Fruit fly (Drosophila melanogaster) whole organism, embryonic: ENCODE measurements around the gene CG32170.
A peak's percentile ranks its signal among the peaks of the same experiment; 100 is the strongest.

Source experiments
- Aef1 ChIP-seq: fragments of 200-800 bp; sonication (Bioruptor generic); IDR thresholded peaks from 3 replicates; pipeline ENCODE4 v1.3.6; 2022; ENCODE audit warnings: missing biosample characterization, missing genetic modification characterization
- Atf3 ChIP-seq: fragments of 200-800 bp; sonication (Bioruptor generic); optimal IDR thresholded peaks from 3 replicates; lab custom pipeline; 2016; ENCODE audit warnings: missing biosample characterization, missing genetic modification characterization
- B-H2 ChIP-seq: fragments of 200-800 bp; sonication (Bioruptor generic); optimal IDR thresholded peaks from 2 replicates; lab custom pipeline; 2018; ENCODE audit warnings: missing biosample characterization, mild to moderate bottlenecking, missing genetic modification characterization
- CG10959 ChIP-seq: fragments of 200-800 bp; sonication (Bioruptor generic); IDR thresholded peaks from 2 replicates; pipeline ENCODE4 v1.3.6; 2022; ENCODE audit warnings: missing biosample characterization, missing genetic modification characterization
- CG11247 ChIP-seq: fragments of 200-800 bp; sonication (Bioruptor generic); IDR thresholded peaks from 2 replicates; pipeline ENCODE4 v1.3.6; 2022; ENCODE audit warnings: missing biosample characterization, missing genetic modification characterization
- CG11456 ChIP-seq: fragments of 200-800 bp; sonication (Bioruptor generic); IDR thresholded peaks from 3 replicates; pipeline ENCODE4 v1.3.6; 2022; ENCODE audit warnings: missing biosample characterization, missing genetic modification characterization
- CG11695 ChIP-seq: fragments of 200-800 bp; sonication (Bioruptor generic); IDR thresholded peaks from 3 replicates; pipeline ENCODE4 v1.3.6; 2022; ENCODE audit warnings: missing biosample characterization, missing genetic modification characterization
- CG13894 ChIP-seq: fragments of 200-800 bp; sonication (Bioruptor generic); optimal IDR thresholded peaks from 3 replicates; lab custom pipeline; 2018; ENCODE audit warnings: missing biosample characterization, mild to moderate bottlenecking, missing genetic modification characterization, moderate library complexity
- CG14050 ChIP-seq: fragments of 200-800 bp; sonication (Bioruptor generic); IDR thresholded peaks from 3 replicates; pipeline ENCODE4 v1.3.6; 2022; ENCODE audit warnings: missing biosample characterization, missing genetic modification characterization
- CG14441 ChIP-seq: fragments of 200-800 bp; sonication (Bioruptor generic); IDR thresholded peaks from 2 replicates; pipeline ENCODE4 v1.3.6; 2022; ENCODE audit warnings: missing biosample characterization, missing genetic modification characterization
- CG17912 ChIP-seq: fragments of 200-800 bp; sonication (Bioruptor generic); optimal IDR thresholded peaks from 2 replicates; lab custom pipeline; 2018; ENCODE audit warnings: missing biosample characterization, mild to moderate bottlenecking, missing genetic modification characterization
- CG18764 ChIP-seq: fragments of 200-800 bp; sonication (Bioruptor generic); optimal IDR thresholded peaks from 3 replicates; lab custom pipeline; 2016; ENCODE audit warnings: missing biosample characterization, missing genetic modification characterization
- CG2889 ChIP-seq: fragments of 200-800 bp; sonication (Bioruptor generic); IDR thresholded peaks from 3 replicates; pipeline ENCODE4 v1.3.6; 2022; ENCODE audit warnings: missing biosample characterization, missing genetic modification characterization
- CG31441 ChIP-seq: fragments of 200-800 bp; sonication (Bioruptor generic); IDR thresholded peaks from 2 replicates; pipeline ENCODE4 v1.3.6; 2022; ENCODE audit warnings: missing biosample characterization, missing genetic modification characterization
- CG4707 ChIP-seq: fragments of 200-800 bp; sonication (Bioruptor generic); optimal IDR thresholded peaks from 2 replicates; lab custom pipeline; 2018; ENCODE audit warnings: missing biosample characterization, mild to moderate bottlenecking, missing genetic modification characterization, moderate library complexity
- CG4854 ChIP-seq: fragments of 200-800 bp; sonication (Bioruptor generic); optimal IDR thresholded peaks from 2 replicates; lab custom pipeline; 2016; ENCODE audit warnings: missing biosample characterization, missing genetic modification characterization, inconsistent platforms
- CG7556 ChIP-seq: fragments of 200-800 bp; sonication (Bioruptor generic); optimal IDR thresholded peaks from 2 replicates; lab custom pipeline; 2017; ENCODE audit warnings: missing biosample characterization, mild to moderate bottlenecking, missing genetic modification characterization
- CG7963 ChIP-seq: fragments of 200-800 bp; sonication (Bioruptor generic); IDR thresholded peaks from 3 replicates; pipeline ENCODE4 v1.3.6; 2022; ENCODE audit warnings: missing biosample characterization, missing genetic modification characterization; ENCODE audit not compliant: partially characterized antibody
- CG7987 ChIP-seq: fragments of 200-800 bp; sonication (Bioruptor generic); optimal IDR thresholded peaks from 2 replicates; lab custom pipeline; 2018; ENCODE audit warnings: missing biosample characterization, mild to moderate bottlenecking, missing genetic modification characterization, moderate library complexity
- CG8388 ChIP-seq: fragments of 200-800 bp; sonication (Bioruptor generic); optimal IDR thresholded peaks from 2 replicates; lab custom pipeline; 2019; ENCODE audit warnings: missing biosample characterization, mild to moderate bottlenecking, missing genetic modification characterization, moderate library complexity
- CG9932 ChIP-seq: fragments of 200-800 bp; sonication (Bioruptor generic); IDR thresholded peaks from 2 replicates; pipeline ENCODE4 v1.3.6; 2022; ENCODE audit warnings: missing biosample characterization, missing genetic modification characterization
- Ets65A ChIP-seq: fragments of 200-800 bp; sonication (Bioruptor generic); peaks from one replicate; lab custom pipeline; 2016; ENCODE audit warnings: missing biosample characterization, missing genetic modification characterization
- Ets97D ChIP-seq: fragments of 200-800 bp; sonication (Bioruptor generic); optimal IDR thresholded peaks from 3 replicates; lab custom pipeline; 2016; ENCODE audit warnings: missing biosample characterization, missing genetic modification characterization
- Fer3 ChIP-seq: fragments of 200-800 bp; sonication (Bioruptor generic); optimal IDR thresholded peaks from 2 replicates; lab custom pipeline; 2018; ENCODE audit warnings: missing biosample characterization, mild to moderate bottlenecking, missing genetic modification characterization, moderate library complexity
- HLH3B ChIP-seq: fragments of 200-800 bp; sonication (Bioruptor generic); IDR thresholded peaks from 2 replicates; pipeline ENCODE4 v1.3.6; 2022; ENCODE audit warnings: missing biosample characterization, missing genetic modification characterization
- Hand ChIP-seq: fragments of 200-800 bp; sonication (Bioruptor generic); optimal IDR thresholded peaks from 2 replicates; lab custom pipeline; 2017; ENCODE audit warnings: mild to moderate bottlenecking, missing biosample characterization, missing genetic modification reagents, missing genetic modification characterization
- MESR4 ChIP-seq: fragments of 200-800 bp; sonication (Bioruptor generic); optimal IDR thresholded peaks from 2 replicates; lab custom pipeline; 2018; ENCODE audit warnings: missing biosample characterization, mild to moderate bottlenecking, missing genetic modification characterization, moderate library complexity
- MTF-1 ChIP-seq: fragments of 200-800 bp; sonication (Bioruptor generic); optimal IDR thresholded peaks from 2 replicates; lab custom pipeline; 2018; ENCODE audit warnings: missing biosample characterization, mild to moderate bottlenecking, missing genetic modification characterization, borderline replicate concordance
- NFAT ChIP-seq: fragments of 200-800 bp; sonication (Bioruptor generic); IDR thresholded peaks from 2 replicates; pipeline ENCODE4 v1.3.6; 2022; ENCODE audit warnings: missing biosample characterization, missing genetic modification characterization
- Neu2 ChIP-seq: fragments of 200-800 bp; sonication (Bioruptor generic); optimal IDR thresholded peaks from 3 replicates; lab custom pipeline; 2016; ENCODE audit warnings: missing biosample characterization, missing genetic modification characterization, borderline replicate concordance
- Optix ChIP-seq: fragments of 200-800 bp; sonication (Bioruptor generic); IDR thresholded peaks from 3 replicates; pipeline ENCODE4 v1.3.6; 2022; ENCODE audit warnings: missing biosample characterization, missing genetic modification characterization
- Ptx1 ChIP-seq: fragments of 200-800 bp; sonication (Bioruptor generic); IDR thresholded peaks from 2 replicates; pipeline ENCODE4 v1.3.6; 2022; ENCODE audit warnings: missing biosample characterization, missing genetic modification characterization
- TFAM ChIP-seq: fragments of 200-800 bp; sonication (Bioruptor generic); optimal IDR thresholded peaks from 2 replicates; lab custom pipeline; 2017; ENCODE audit warnings: missing biosample characterization, missing genetic modification characterization, inconsistent platforms
- ac ChIP-seq: fragments of 200-800 bp; sonication (Bioruptor generic); optimal IDR thresholded peaks from 3 replicates; lab custom pipeline; 2017; ENCODE audit warnings: missing biosample characterization, mild to moderate bottlenecking, missing genetic modification characterization
- bcd ChIP-seq: fragments of 200-800 bp; sonication (Bioruptor generic); optimal IDR thresholded peaks from 2 replicates; lab custom pipeline; 2017; ENCODE audit warnings: missing biosample characterization, mild to moderate bottlenecking, missing genetic modification characterization
- cad ChIP-seq: fragments of >200 bp; optimal IDR thresholded peaks from 2 replicates; lab custom pipeline; 2017; ENCODE audit warnings: missing biosample characterization, missing genetic modification characterization
- dmrt11E ChIP-seq: fragments of 200-800 bp; sonication (Bioruptor generic); optimal IDR thresholded peaks from 3 replicates; lab custom pipeline; 2018; ENCODE audit warnings: missing biosample characterization, mild to moderate bottlenecking, missing genetic modification characterization, moderate library complexity
- exex ChIP-seq: fragments of 200-800 bp; sonication (Bioruptor generic); optimal IDR thresholded peaks from 4 replicates; lab custom pipeline; 2018; ENCODE audit warnings: missing biosample characterization, mild to moderate bottlenecking, missing genetic modification characterization, moderate library complexity
- hkb ChIP-seq, 2 experiments: fragments of 200-800 bp in 1 of 2; fragments of >200 bp in 1 of 2; sonication (Bioruptor generic) in 1 of 2; IDR thresholded peaks in 1 of 2; optimal IDR thresholded peaks in 1 of 2; 2 replicates each; pipeline versions ENCODE4 v1.3.6 to Lab custom; 2017 to 2022; ENCODE audit warnings: missing biosample characterization in 1 of 2, missing genetic modification characterization in 1 of 2
- lbe ChIP-seq: fragments of 200-800 bp; sonication (Bioruptor generic); optimal IDR thresholded peaks from 2 replicates; lab custom pipeline; 2016; ENCODE audit warnings: missing biosample characterization, mild to moderate bottlenecking, missing genetic modification characterization
- mirr ChIP-seq: fragments of 200-800 bp; sonication (Bioruptor generic); optimal IDR thresholded peaks from 3 replicates; lab custom pipeline; 2018; ENCODE audit warnings: missing biosample characterization, mild to moderate bottlenecking, missing genetic modification characterization
- nau ChIP-seq: fragments of 200-800 bp; sonication (Bioruptor generic); optimal IDR thresholded peaks from 3 replicates; lab custom pipeline; 2017; ENCODE audit warnings: missing biosample characterization, mild to moderate bottlenecking, missing genetic modification characterization, missing genetic modification reagents
- nmo ChIP-seq: fragments of 200-800 bp; sonication (Bioruptor generic); optimal IDR thresholded peaks from 2 replicates; lab custom pipeline; 2018; ENCODE audit warnings: missing biosample characterization, mild to moderate bottlenecking, missing genetic modification characterization, moderate library complexity
- oc ChIP-seq: fragments of 200-800 bp; sonication (Bioruptor generic); optimal IDR thresholded peaks from 2 replicates; lab custom pipeline; 2018; ENCODE audit warnings: missing biosample characterization, mild to moderate bottlenecking, missing genetic modification characterization, moderate library complexity
- pan ChIP-seq, 4 experiments: fragments of >200 bp in 3 of 4; fragments of 200-800 bp in 1 of 4; sonication (Bioruptor generic) in 1 of 4; optimal IDR thresholded peaks in 3 of 4; IDR thresholded peaks in 1 of 4; 2 replicates each; pipeline versions ENCODE4 v1.3.6 to Lab custom; 2017 to 2022; ENCODE audit warnings: missing biosample characterization in 2 of 4, missing genetic modification characterization in 2 of 4, mixed read lengths in 1 of 4
- row ChIP-seq: fragments of 200-800 bp; sonication (Bioruptor generic); IDR thresholded peaks from 3 replicates; pipeline ENCODE4 v1.3.6; 2022; ENCODE audit warnings: missing biosample characterization, missing genetic modification characterization
- sens-2 ChIP-seq: fragments of 200-800 bp; sonication (Bioruptor generic); IDR thresholded peaks from 2 replicates; pipeline ENCODE4 v1.3.6; 2022; ENCODE audit warnings: missing biosample characterization, missing genetic modification characterization
- sqz ChIP-seq: fragments of 200-800 bp; sonication (Bioruptor generic); optimal IDR thresholded peaks from 3 replicates; lab custom pipeline; 2018; ENCODE audit warnings: missing biosample characterization, mild to moderate bottlenecking, missing genetic modification characterization
- sug ChIP-seq: fragments of 200-800 bp; optimal IDR thresholded peaks from 2 replicates; lab custom pipeline; 2019; ENCODE audit warnings: missing biosample characterization, mild to moderate bottlenecking, missing genetic modification characterization, moderate library complexity
- tna ChIP-seq: fragments of 200-800 bp; sonication (Bioruptor generic); IDR thresholded peaks from 2 replicates; pipeline ENCODE4 v1.3.6; 2022; ENCODE audit warnings: missing biosample characterization, missing genetic modification characterization; ENCODE audit not compliant: partially characterized antibody

CG32170 gene

dm6 chr3L:16896408-16896807, 19.3 kb downstream of the CG32170 start (continued):
- TF ChIP-seq MESR4 (GFP tag; lab: Kevin White, UChicago) (no peak), Fer3 (tag; lab: Kevin White, UChicago) (no peak), sug (tag; lab: Kevin White, UChicago) (no peak), CG10959 (GFP tag; lab: Robert Waterston, UW) (no peak), CG11695 (GFP tag; lab: Robert Waterston, UW) (no peak), Ptx1 (no peak), ac (GFP tag; lab: Kevin White, UChicago) (no peak), Neu2 (GFP tag; lab: Kevin White, UChicago) (no peak), CG9932 (GFP tag; lab: Robert Waterston, UW) (0 out of 2 replicates have a peak, but pooled peaks have one; percentile 7), sqz (GFP tag; lab: Kevin White, UChicago) (no peak), CG4707 (peak; percentile 64), nau (GFP tag; lab: Kevin White, UChicago) (no peak), CG2889 (GFP tag; lab: Robert Waterston, UW) (no peak), CG18764 (GFP tag; lab: Kevin White, UChicago) (no peak), CG14050 (GFP tag; lab: Robert Waterston, UW) (no peak), TFAM (GFP tag; lab: Kevin White, UChicago) (no peak), HLH3B (no peak), row (GFP tag; lab: Robert Waterston, UW) (peak; percentile 40; the same call in 1 of the 3 replicates), tna (GFP tag; lab: Robert Waterston, UW) (no peak), CG7987 (no peak), Aef1 (no peak), bcd (GFP tag; lab: Kevin White, UChicago) (peak; percentile 3), pan (optimal IDR thresholded peaks at IDR 0.05; lab: Kevin White, UChicago) (no peak), pan (GFP tag; optimal IDR thresholded peaks at IDR 0.05 in 1 of 2, IDR thresholded peaks at IDR 0.05 in 1 of 2) (peak in 1 of 2 experiments; percentile 38), Hand (GFP tag; lab: Kevin White, UChicago) (no peak), Ets65A (GFP tag; lab: Kevin White, UChicago) (no peak), Atf3 (GFP tag; lab: Kevin White, UChicago) (no peak), CG8388 (GFP tag; lab: Kevin White, UChicago) (no peak), CG11247 (GFP tag; lab: Robert Waterston, UW) (no peak), lbe (GFP tag; lab: Kevin White, UChicago) (no peak), NFAT (GFP tag; lab: Robert Waterston, UW) (peak; percentile 28; the same call in 1 of the 2 replicates), cad (GFP tag; lab: Kevin White, UChicago) (no peak), nmo (GFP tag; lab: Kevin White, UChicago) (no peak), dmrt11E (tag; lab: Kevin White, UChicago) (no peak), CG4854 (GFP tag; lab: Kevin White, UChicago) (no peak), exex (tag; lab: Kevin White, UChicago) (no peak), CG13894 (no peak), hkb (optimal IDR thresholded peaks at IDR 0.05; lab: Kevin White, UChicago) (no peak), hkb (GFP tag; IDR thresholded peaks at IDR 0.05; lab: Robert Waterston, UW) (peak; percentile 22; the same call in 1 of the 2 replicates), MTF-1 (GFP tag; lab: Kevin White, UChicago) (no peak), B-H2 (GFP tag; lab: Kevin White, UChicago) (no peak), CG7556 (GFP tag; lab: Kevin White, UChicago) (no peak), mirr (no peak), CG7963 (no peak), oc (tag; lab: Kevin White, UChicago) (no peak), CG11456 (GFP tag; lab: Robert Waterston, UW) (peak; percentile 68; the same call in 1 of the 3 replicates), CG14441 (GFP tag; lab: Robert Waterston, UW) (no peak), sens-2 (GFP tag; lab: Robert Waterston, UW) (no peak), Optix (no peak), CG17912 (GFP tag; lab: Kevin White, UChicago) (no peak), Ets97D (GFP tag; lab: Kevin White, UChicago) (no peak), CG31441 (GFP tag; lab: Robert Waterston, UW) (no peak)
